Fruit fly (Drosophila melanogaster): ENCODE data around the gene gdl-ORF39.

Gene gdl-ORF39

DNA sequence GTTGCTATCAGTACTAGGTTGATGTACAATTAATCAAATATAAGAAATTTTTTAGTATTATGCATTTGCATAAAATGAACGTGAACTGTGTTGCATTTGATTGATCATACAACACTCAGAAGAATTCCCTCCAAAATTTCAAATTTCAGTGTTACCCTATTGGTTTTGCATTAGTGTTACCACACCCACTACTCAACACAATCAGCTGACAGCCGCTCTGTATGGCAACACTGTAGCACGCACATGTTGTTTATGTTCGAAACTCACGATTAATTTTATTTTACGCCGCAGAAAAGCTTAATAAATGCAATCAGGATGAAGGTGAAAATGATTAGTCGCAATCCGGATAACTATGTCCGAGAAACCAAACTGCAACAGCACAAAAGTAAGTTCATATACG, 10.5 kb upstream of the gdl-ORF39 start, which contains the start of gene CG7275 (continued):
- TF ChIP-seq insv (GFP tag; optimal IDR thresholded peaks at IDR 0.05) (peak in 1 of 2 experiments; percentile 23), wek (GFP tag; optimal IDR thresholded peaks at IDR 0.05) (no peak), Ravus (GFP tag; IDR thresholded peaks at IDR 0.05) (no peak), kni (GFP tag; optimal IDR thresholded peaks at IDR 0.05) (no peak), CG9817 (tag; optimal IDR thresholded peaks at IDR 0.05) (no peak), ATbp (GFP tag; optimal IDR thresholded peaks at IDR 0.05) (no peak), CG7987 (GFP tag; optimal IDR thresholded peaks at IDR 0.05) (peak; percentile 36), Pdp1 (GFP tag; optimal IDR thresholded peaks at IDR 0.05) (no peak), twi (tag; optimal IDR thresholded peaks at IDR 0.05) (peak; percentile 55), CG10462 (GFP tag; optimal IDR thresholded peaks at IDR 0.05) (no peak), CG2116 (GFP tag; optimal IDR thresholded peaks at IDR 0.05) (peak; percentile 40), gro (GFP tag; optimal IDR thresholded peaks at IDR 0.05) (peak; percentile 17), CG4617 (GFP tag; optimal IDR thresholded peaks at IDR 0.05; ENCODE audit: borderline replicate concordance) (peak; percentile 41), pho (GFP tag; optimal IDR thresholded peaks at IDR 0.05) (no peak), stwl (tag; optimal IDR thresholded peaks at IDR 0.05) (peak; percentile 92), CG12659 (GFP tag; optimal IDR thresholded peaks at IDR 0.05) (peak; percentile 48), sens (GFP tag) (peak; percentile 43), CG34224 (GFP tag; IDR thresholded peaks at IDR 0.05; ENCODE audit: partially characterized antibody) (peak; percentile 54), CG14710 (tag; optimal IDR thresholded peaks at IDR 0.05) (peak; percentile 100), CG10274 (GFP tag; optimal IDR thresholded peaks at IDR 0.05) (no peak), Opbp (GFP tag; IDR thresholded peaks at IDR 0.05; ENCODE audit: partially characterized antibody) (peak; percentile 65; the same call in 2 of the 3 replicates), MESR4 (GFP tag; optimal IDR thresholded peaks at IDR 0.05) (peak; percentile 54), Six4 (GFP tag; optimal IDR thresholded peaks at IDR 0.05) (no peak), CG3281 (GFP tag; optimal IDR thresholded peaks at IDR 0.05) (peak; percentile 28), sug (tag; optimal IDR thresholded peaks at IDR 0.05) (peak; percentile 18), BEAF-32 (GFP tag; optimal IDR thresholded peaks at IDR 0.05) (peak; percentile 55), CG3847 (GFP tag; IDR thresholded peaks at IDR 0.05) (peak; percentile 73), Hr78 (GFP tag; optimal IDR thresholded peaks at IDR 0.05) (no peak), trem (tag; optimal IDR thresholded peaks at IDR 0.05) (peak; percentile 60), Atf3 (GFP tag; optimal IDR thresholded peaks at IDR 0.05) (no peak), CG7928 (GFP tag; optimal IDR thresholded peaks at IDR 0.05) (no peak), CG1647 (GFP tag; optimal IDR thresholded peaks at IDR 0.05) (no peak), CG10959 (GFP tag; IDR thresholded peaks at IDR 0.05) (no peak), Myb (GFP tag; optimal IDR thresholded peaks at IDR 0.05) (peak; percentile 47), onecut (GFP tag; IDR thresholded peaks at IDR 0.05) (no peak), CG33213 (GFP tag; optimal IDR thresholded peaks at IDR 0.05) (peak; percentile 15), sr (GFP tag; IDR thresholded peaks at IDR 0.05) (no peak), bigmax (GFP tag; optimal IDR thresholded peaks at IDR 0.05) (peak; percentile 28), pb (GFP tag; optimal IDR thresholded peaks at IDR 0.05) (no peak), pzg (GFP tag; optimal IDR thresholded peaks at IDR 0.05) (peak; percentile 92), CG2712 (tag; optimal IDR thresholded peaks at IDR 0.05) (peak; percentile 2), CG7556 (GFP tag; optimal IDR thresholded peaks at IDR 0.05) (no peak), tll (GFP tag; optimal IDR thresholded peaks at IDR 0.05) (no peak), unc-4 (GFP tag; IDR thresholded peaks at IDR 0.05; ENCODE audit: partially characterized antibody) (peak; percentile 52; the same call in 1 of the 2 replicates), D (optimal IDR thresholded peaks at IDR 0.05) (no peak), D (GFP tag; optimal IDR thresholded peaks at IDR 0.05) (no peak), CG9797 (GFP tag; optimal IDR thresholded peaks at IDR 0.05) (peak; percentile 9), Sin3A (optimal IDR thresholded peaks at IDR 0.05) (peak; percentile 52), ci (GFP tag; IDR thresholded peaks at IDR 0.05) (peak; percentile 42; the same call in 1 of the 3 replicates), CG7745 (tag; optimal IDR thresholded peaks at IDR 0.05) (no peak)

Data from whole organism, embryonic.